Worm (Caenorhabditis elegans) whole organism, young adult: ENCODE data around the gene Y17G9A.3.

ENCODE experiments used
- B0336.3 ChIP-seq: fragments of 200-800 bp; sonication (Bioruptor generic); IDR thresholded peaks from 2 replicates; pipeline ENCODE4 v1.3.6; 2022; ENCODE audit warnings: missing genetic modification characterization, missing compliant biosample characterization
- F10E7.11 ChIP-seq: sonication (generic microtip); optimal IDR thresholded peaks from 2 replicates; lab custom pipeline; 2017; ENCODE audit warnings: mild to moderate bottlenecking, missing genetic modification characterization, moderate library complexity, missing compliant biosample characterization
- F33H1.4 ChIP-seq: fragments of 200-800 bp; sonication (Bioruptor generic); IDR thresholded peaks from 2 replicates; pipeline ENCODE4 v1.3.6; 2022; ENCODE audit warnings: missing genetic modification reagents, missing genetic modification characterization, missing compliant biosample characterization
- F49E8.2 ChIP-seq: sonication (generic microtip); optimal IDR thresholded peaks from 3 replicates; lab custom pipeline; 2017; ENCODE audit warnings: missing genetic modification characterization, mild to moderate bottlenecking, missing compliant biosample characterization, antibody characterized with exemption, moderate library complexity; ENCODE audit not compliant: insufficient read depth
- F52B5.7 ChIP-seq: sonication (generic microtip); optimal IDR thresholded peaks from 2 replicates; lab custom pipeline; 2016; ENCODE audit warnings: mild to moderate bottlenecking, missing genetic modification characterization, missing compliant biosample characterization
- F57A8.1 ChIP-seq: fragments of 200-800 bp; sonication (Bioruptor generic); optimal IDR thresholded peaks from 2 replicates; lab custom pipeline; 2018; ENCODE audit warnings: mild to moderate bottlenecking, missing genetic modification characterization, moderate library complexity, missing compliant biosample characterization
- F57C9.4 ChIP-seq: sonication (generic microtip); optimal IDR thresholded peaks from 2 replicates; lab custom pipeline; 2017; ENCODE audit warnings: mild to moderate bottlenecking, missing genetic modification characterization, missing compliant biosample characterization
- K11D2.4 ChIP-seq: fragments of 200-800 bp; sonication (Bioruptor generic); IDR thresholded peaks from 2 replicates; pipeline ENCODE4 v1.3.6; 2022; ENCODE audit warnings: missing genetic modification reagents, missing genetic modification characterization, missing compliant biosample characterization
- K12H6.12 ChIP-seq: fragments of 200-800 bp; sonication (Bioruptor generic); optimal IDR thresholded peaks from 2 replicates; lab custom pipeline; 2018; ENCODE audit warnings: mild to moderate bottlenecking, missing genetic modification characterization, missing compliant biosample characterization
- Y53G8AR.9 ChIP-seq: fragments of 200-800 bp; sonication (Bioruptor generic); conservative IDR thresholded peaks from 2 replicates; pipeline ENCODE4 v1.3.6; 2022; ENCODE audit warnings: missing genetic modification reagents, missing genetic modification characterization, missing compliant biosample characterization
- Y56A3A.18 ChIP-seq: fragments of 200-800 bp; sonication (Bioruptor generic); IDR thresholded peaks from 2 replicates; pipeline ENCODE4 v1.3.6; 2022; ENCODE audit warnings: missing genetic modification reagents, missing genetic modification characterization, missing compliant biosample characterization
- ama-1 ChIP-seq, 3 experiments: fragments of 150-350 bp in 1 of 3; sonication (generic microtip) in 2 of 3; optimal IDR thresholded peaks; 2 replicates each; lab custom pipeline; 2014 to 2018; ENCODE audit warnings: missing biosample characterization in 2 of 3, missing genetic modification characterization in 2 of 3, missing genetic modification reagents in 2 of 3
- attf-5 ChIP-seq: fragments of 200-800 bp; sonication (Bioruptor generic); optimal IDR thresholded peaks from 2 replicates; lab custom pipeline; 2018; ENCODE audit warnings: mild to moderate bottlenecking, missing genetic modification characterization, missing compliant biosample characterization
- attf-6 ChIP-seq: fragments of 200-800 bp; sonication (Bioruptor generic); IDR thresholded peaks from 2 replicates; pipeline ENCODE4 v1.3.6; 2022; ENCODE audit warnings: missing genetic modification reagents, missing genetic modification characterization, missing compliant biosample characterization
- bed-2 ChIP-seq: fragments of 200-800 bp; sonication (Bioruptor generic); IDR thresholded peaks from 2 replicates; pipeline ENCODE4 v1.3.6; 2022; ENCODE audit warnings: missing genetic modification reagents, missing genetic modification characterization, missing compliant biosample characterization
- ccch-3 ChIP-seq: fragments of 200-800 bp; sonication (Bioruptor generic); optimal IDR thresholded peaks from 2 replicates; lab custom pipeline; 2018; ENCODE audit warnings: mild to moderate bottlenecking, missing genetic modification characterization, missing compliant biosample characterization
- cebp-1 ChIP-seq, 2 experiments: fragments of 200-800 bp in 1 of 2; sonication (Bioruptor generic) in 1 of 2; sonication (generic microtip) in 1 of 2; IDR thresholded peaks in 1 of 2; optimal IDR thresholded peaks in 1 of 2; 2 replicates each; pipeline versions ENCODE4 v1.3.6 to Lab custom; 2017 to 2022; ENCODE audit warnings: missing compliant biosample characterization in 2 of 2, missing genetic modification characterization in 2 of 2, mild to moderate bottlenecking in 1 of 2, missing genetic modification reagents in 1 of 2, moderate library complexity in 1 of 2
- ceh-100 ChIP-seq: fragments of 200-800 bp; sonication (Bioruptor generic); IDR thresholded peaks from 2 replicates; pipeline ENCODE4 v1.3.6; 2022; ENCODE audit warnings: missing genetic modification reagents, missing genetic modification characterization, missing compliant biosample characterization
- ceh-27 ChIP-seq: fragments of 200-800 bp; sonication (Bioruptor generic); optimal IDR thresholded peaks from 2 replicates; lab custom pipeline; 2018; ENCODE audit warnings: mild to moderate bottlenecking, missing genetic modification characterization, moderate library complexity, missing compliant biosample characterization
- die-1 ChIP-seq: sonication (generic microtip); optimal IDR thresholded peaks from 2 replicates; lab custom pipeline; 2016; ENCODE audit warnings: missing genotype, mild to moderate bottlenecking, missing genetic modification characterization, missing compliant biosample characterization
- dox-1 ChIP-seq: fragments of 200-800 bp; sonication (Bioruptor generic); IDR thresholded peaks from 2 replicates; pipeline ENCODE4 v1.3.6; 2022; ENCODE audit warnings: missing genetic modification reagents, missing genetic modification characterization, missing compliant biosample characterization
- dpff-1 ChIP-seq: sonication (generic microtip); optimal IDR thresholded peaks from 2 replicates; lab custom pipeline; 2017; ENCODE audit warnings: mild to moderate bottlenecking, missing genetic modification characterization, missing compliant biosample characterization
- efl-1 ChIP-seq: fragments of 150-350 bp; optimal IDR thresholded peaks from 2 replicates; lab custom pipeline; 2014; ENCODE audit warnings: missing biosample characterization, missing genetic modification reagents, missing genetic modification characterization
- egl-18 ChIP-seq: fragments of 200-800 bp; sonication (Bioruptor generic); IDR thresholded peaks from 2 replicates; pipeline ENCODE4 v1.3.6; 2022; ENCODE audit warnings: missing genetic modification reagents, missing genetic modification characterization, missing compliant biosample characterization
- egl-44 ChIP-seq: fragments of 200-800 bp; sonication (Bioruptor generic); IDR thresholded peaks from 2 replicates; pipeline ENCODE4 v1.3.6; 2022; ENCODE audit warnings: missing genetic modification reagents, missing genetic modification characterization, missing compliant biosample characterization
- ekl-4 ChIP-seq: fragments of 200-800 bp; sonication (Bioruptor generic); IDR thresholded peaks from 2 replicates; pipeline ENCODE4 v1.3.6; 2022; ENCODE audit warnings: missing genetic modification reagents, missing genetic modification characterization, missing compliant biosample characterization
- ets-4 ChIP-seq: fragments of 200-800 bp; sonication (Bioruptor generic); optimal IDR thresholded peaks from 2 replicates; lab custom pipeline; 2018; ENCODE audit warnings: mild to moderate bottlenecking, missing genetic modification characterization, missing compliant biosample characterization
- fkh-3 ChIP-seq: sonication (generic microtip); optimal IDR thresholded peaks from 2 replicates; lab custom pipeline; 2016; ENCODE audit warnings: mild to moderate bottlenecking, missing genetic modification characterization, missing compliant biosample characterization
- hlh-12 ChIP-seq: sonication (generic microtip); optimal IDR thresholded peaks from 2 replicates; lab custom pipeline; 2016; ENCODE audit warnings: missing genetic modification characterization, missing compliant biosample characterization
- hrde-1 ChIP-seq: sonication (generic microtip); optimal IDR thresholded peaks from 2 replicates; lab custom pipeline; 2016; ENCODE audit warnings: missing genetic modification characterization, mild to moderate bottlenecking, missing compliant biosample characterization, moderate library complexity, missing genotype, missing genetic modification reagents, borderline replicate concordance
- lag-1 ChIP-seq: fragments of 200-800 bp; sonication (Bioruptor generic); IDR thresholded peaks from 2 replicates; pipeline ENCODE4 v1.3.6; 2022; ENCODE audit warnings: missing genetic modification reagents, missing genetic modification characterization, missing compliant biosample characterization
- lin-26 ChIP-seq: fragments of 200-800 bp; sonication (Bioruptor generic); IDR thresholded peaks from 2 replicates; pipeline ENCODE4 v1.3.6; 2022; ENCODE audit warnings: missing genetic modification reagents, missing genetic modification characterization, missing compliant biosample characterization
- madf-3 ChIP-seq: fragments of 200-800 bp; sonication (Bioruptor generic); IDR thresholded peaks from 2 replicates; pipeline ENCODE4 v1.3.6; 2022; ENCODE audit warnings: missing genetic modification reagents, missing genetic modification characterization, missing compliant biosample characterization
- mes-4 ChIP-seq: sonication (generic microtip); optimal IDR thresholded peaks from 2 replicates; lab custom pipeline; 2016; ENCODE audit warnings: missing genotype, missing genetic modification characterization, missing compliant biosample characterization
- mxl-1 ChIP-seq: sonication (generic microtip); optimal IDR thresholded peaks from 2 replicates; lab custom pipeline; 2016; ENCODE audit warnings: missing genetic modification characterization, missing compliant biosample characterization
- nhr-80 ChIP-seq: sonication (generic microtip); optimal IDR thresholded peaks from 2 replicates; lab custom pipeline; 2016; ENCODE audit warnings: missing genetic modification characterization, missing compliant biosample characterization
- repo-1 ChIP-seq: sonication (generic microtip); optimal IDR thresholded peaks from 2 replicates; lab custom pipeline; 2017; ENCODE audit warnings: mild to moderate bottlenecking, missing genetic modification characterization, missing compliant biosample characterization
- snpc-1.3 ChIP-seq: sonication (generic microtip); optimal IDR thresholded peaks from 2 replicates; lab custom pipeline; 2017; ENCODE audit warnings: missing genetic modification characterization, mild to moderate bottlenecking, missing compliant biosample characterization, antibody characterized with exemption, moderate library complexity, missing genotype, missing genetic modification reagents; ENCODE audit not compliant: insufficient read depth
- snpc-4 ChIP-seq, 5 experiments: fragments of 150-350 bp in 1 of 5; sonication (generic microtip) in 4 of 5; optimal IDR thresholded peaks; 2 replicates each; lab custom pipeline; 2014 to 2018; ENCODE audit warnings: missing genetic modification characterization in 5 of 5, missing biosample characterization in 3 of 5, antibody characterized with exemption in 2 of 5, mild to moderate bottlenecking in 2 of 5, missing compliant biosample characterization in 2 of 5, missing genotype in 2 of 5, moderate library complexity in 2 of 5, missing genetic modification reagents in 1 of 5
- tbp1 ChIP-seq: fragments of 200-800 bp; sonication (Bioruptor generic); optimal IDR thresholded peaks from 2 replicates; lab custom pipeline; 2018; ENCODE audit warnings: mild to moderate bottlenecking, missing genetic modification characterization, missing compliant biosample characterization
- tbx-9 ChIP-seq: sonication (generic microtip); optimal IDR thresholded peaks from 2 replicates; lab custom pipeline; 2016; ENCODE audit warnings: borderline replicate concordance, missing genetic modification characterization, inconsistent platforms, missing compliant biosample characterization
- zim-3 ChIP-seq: sonication (generic microtip); optimal IDR thresholded peaks from 2 replicates; lab custom pipeline; 2017; ENCODE audit warnings: mild to moderate bottlenecking, missing genetic modification characterization, moderate library complexity, missing compliant biosample characterization
- ztf-18 ChIP-seq: sonication (generic microtip); optimal IDR thresholded peaks from 2 replicates; lab custom pipeline; 2016; ENCODE audit warnings: missing genotype, mild to moderate bottlenecking, missing genetic modification characterization, missing compliant biosample characterization
- ztf-25 ChIP-seq: fragments of 200-800 bp; sonication (Bioruptor generic); IDR thresholded peaks from 2 replicates; pipeline ENCODE4 v1.3.6; 2022; ENCODE audit warnings: missing genetic modification reagents, missing genetic modification characterization, missing compliant biosample characterization
- ztf-6 ChIP-seq: fragments of 200-800 bp; sonication (Bioruptor generic); IDR thresholded peaks from 2 replicates; pipeline ENCODE4 v1.3.6; 2022; ENCODE audit warnings: missing genetic modification reagents, missing genetic modification characterization, missing compliant biosample characterization

The Y17G9A.3 gene

ce11 chrIV:4821054-4821453 lies 37.4 kb downstream of the Y17G9A.3 start, which contains the start of gene H06H21.8 (continued):
- TF ChIP-seq bed-2, result no peak
- TF ChIP-seq nhr-80 (tag; lab: Kevin White, UChicago), result peak; percentile 77
- no peak for TF ChIP-seq dox-1 (GFP tag; lab: Robert Waterston, UW)
- TF ChIP-seq egl-18 (GFP tag; lab: Robert Waterston, UW), result no peak
- TF ChIP-seq die-1 (tag; lab: Kevin White, UChicago), result no peak
- 0 out of 2 replicates have a peak, but pooled peaks have one; percentile 46 for TF ChIP-seq Y56A3A.18 (GFP tag; lab: Robert Waterston, UW)

DNA sequence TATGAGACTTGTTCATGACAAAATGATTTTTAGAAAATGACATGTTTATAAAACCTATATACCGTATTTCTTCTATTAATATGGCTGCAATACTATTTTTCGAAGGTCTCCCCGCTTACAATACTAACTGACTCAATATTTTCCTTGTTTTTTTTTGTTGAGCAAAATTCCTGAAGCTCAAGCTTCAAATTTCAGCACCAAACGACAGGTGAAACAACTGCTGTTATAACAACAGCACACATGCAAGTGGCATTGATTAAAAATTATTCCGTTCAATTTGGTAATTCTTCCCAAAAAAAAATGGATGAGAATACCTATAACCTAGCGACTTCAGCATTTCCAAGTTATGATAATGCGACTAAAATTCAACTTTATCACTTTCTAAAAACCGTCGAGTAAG lies 44.3 kb downstream of the Y17G9A.3 start, which contains the start of gene srw-94:
Gene srw-94, plus strand, starts transcription at position 301 of the 400 bp plus-strand sequence.
- TF ChIP-seq ekl-4 (GFP tag; lab: Robert Waterston, UW), result no peak
- no peak for TF ChIP-seq K12H6.12
- no peak for TF ChIP-seq F33H1.4 (GFP tag; lab: Robert Waterston, UW)
- no peak for TF ChIP-seq fkh-3 (tag; lab: Kevin White, UChicago)
- no peak for TF ChIP-seq F10E7.11
- no peak for TF ChIP-seq ztf-6 (GFP tag; lab: Robert Waterston, UW)
- no peak for TF ChIP-seq mes-4
- TF ChIP-seq efl-1 (GFP tag; lab: Kevin White, UChicago), result no peak
- TF ChIP-seq repo-1 (tag; lab: Kevin White, UChicago), result no peak
- TF ChIP-seq ama-1 (optimal IDR thresholded peaks at IDR 0.05; lab: Kevin White, UChicago), result no peak
- no peak for TF ChIP-seq ama-1 (GFP tag; optimal IDR thresholded peaks at IDR 0.05; lab: Kevin White, UChicago)
- TF ChIP-seq ccch-3 (GFP tag; lab: Kevin White, UChicago), result no peak
- no peak for TF ChIP-seq F57A8.1 (GFP tag; lab: Kevin White, UChicago)

ce11 chrIV:4811863-4812262 lies 46.6 kb downstream of the Y17G9A.3 start, which contains the start of gene srw-95:
Gene srw-95 (plus strand): TSS chrIV:4812075.
- 0 out of 2 replicates have a peak, but pooled peaks have one; percentile 71 for TF ChIP-seq madf-3 (GFP tag; lab: Robert Waterston, UW)
- TF ChIP-seq tbx-9, result no peak
- no peak for TF ChIP-seq mxl-1 (tag; lab: Kevin White, UChicago)
- TF ChIP-seq ceh-100 (GFP tag; lab: Robert Waterston, UW), result 0 out of 2 replicates have a peak, but pooled peaks have one; percentile 40
- TF ChIP-seq snpc-4 (GFP tag; optimal IDR thresholded peaks at IDR 0.05; lab: Kevin White, UChicago), result no peak
- peak in 2 of 4 experiments; percentile 51 to 81 for TF ChIP-seq snpc-4 (tag; optimal IDR thresholded peaks at IDR 0.05; lab: Kevin White, UChicago)
- no peak for TF ChIP-seq F52B5.7 (tag; lab: Kevin White, UChicago)
- TF ChIP-seq ceh-27 (GFP tag; lab: Kevin White, UChicago), result no peak
- TF ChIP-seq F57C9.4 (tag; lab: Kevin White, UChicago), result no peak
- no peak for TF ChIP-seq hlh-12 (tag; lab: Kevin White, UChicago)
- TF ChIP-seq lag-1, result no peak
- TF ChIP-seq attf-5 (GFP tag; lab: Kevin White, UChicago), result no peak
- no peak for TF ChIP-seq zim-3 (tag; lab: Kevin White, UChicago)
- 0 out of 2 replicates have a peak, but pooled peaks have one; percentile 53 for TF ChIP-seq attf-6 (GFP tag; lab: Robert Waterston, UW)
- peak; percentile 59 for TF ChIP-seq F49E8.2 (tag; lab: Kevin White, UChicago)
- 0 out of 2 replicates have a peak, but pooled peaks have one; percentile 18 for TF ChIP-seq lin-26 (GFP tag; lab: Robert Waterston, UW)
- no peak for TF ChIP-seq egl-44
- TF ChIP-seq K11D2.4 (GFP tag; lab: Robert Waterston, UW), result no peak
- TF ChIP-seq Y53G8AR.9 (GFP tag; lab: Robert Waterston, UW), result no peak
- no peak for TF ChIP-seq cebp-1 (GFP tag; IDR thresholded peaks at IDR 0.05; lab: Robert Waterston, UW)
- TF ChIP-seq cebp-1 (tag; optimal IDR thresholded peaks at IDR 0.05; lab: Kevin White, UChicago), result peak; percentile 16
- TF ChIP-seq tbp1 (GFP tag; lab: Kevin White, UChicago), result peak; percentile 38
- peak; percentile 86 for TF ChIP-seq B0336.3 (GFP tag; lab: Robert Waterston, UW)
- TF ChIP-seq ztf-18 (tag; lab: Kevin White, UChicago), result no peak
- TF ChIP-seq hrde-1 (tag; lab: Kevin White, UChicago), result peak; percentile 53
- peak; percentile 19 for TF ChIP-seq snpc-1.3 (tag; lab: Kevin White, UChicago)
- no peak for TF ChIP-seq ets-4
- 0 out of 2 replicates have a peak, but pooled peaks have one; percentile 20 for TF ChIP-seq ztf-25
- no peak for TF ChIP-seq dpff-1 (tag; lab: Kevin White, UChicago)
